Worm (Caenorhabditis elegans): Measurements from ENCODE around the gene sri-34.

ce11 chrII:3117471-3117870 is 41.4 kb downstream of the sri-34 start, which contains the start of gene T10D4.7:
- TF ChIP-seq snpc-4 (tag; optimal IDR thresholded peaks at IDR 0.05), result no peak
- no peak for TF ChIP-seq pqm-1 (tag; optimal IDR thresholded peaks at IDR 0.05)
- no peak for TF ChIP-seq elt-1 (tag; optimal IDR thresholded peaks at IDR 0.05)
- no peak for TF ChIP-seq jun-1 (tag; optimal IDR thresholded peaks at IDR 0.05)
- TF ChIP-seq elt-2 (tag; optimal IDR thresholded peaks at IDR 0.05), result no peak
- TF ChIP-seq ceh-9 (tag; optimal IDR thresholded peaks at IDR 0.05), result no peak
- no peak for TF ChIP-seq nhr-11 (tag; optimal IDR thresholded peaks at IDR 0.05)
- TF ChIP-seq lin-15B (tag; optimal IDR thresholded peaks at IDR 0.05), result no peak
- no peak for TF ChIP-seq nhr-67 (tag; optimal IDR thresholded peaks at IDR 0.05)
- no peak for TF ChIP-seq unc-62 (GFP tag; optimal IDR thresholded peaks at IDR 0.05)
- TF ChIP-seq nhr-76 (tag; optimal IDR thresholded peaks at IDR 0.05), result no peak
- no peak for TF ChIP-seq zag-1 (tag; optimal IDR thresholded peaks at IDR 0.05)
- TF ChIP-seq mdl-1 (tag; optimal IDR thresholded peaks at IDR 0.05), result no peak
